Worm (Caenorhabditis elegans) whole organism, young adult: ENCODE results near the gene arf-5.

Source experiments
- C06A6.2 ChIP-seq: fragments of 200-800 bp; sonication (Bioruptor generic); conservative IDR thresholded peaks from 2 replicates; pipeline ENCODE4 v1.3.6; 2022; ENCODE audit warnings: missing genetic modification characterization, missing compliant biosample characterization
- C17E4.6 ChIP-seq: fragments of 200-800 bp; sonication (Bioruptor generic); IDR thresholded peaks from 2 replicates; pipeline ENCODE4 v1.3.6; 2022; ENCODE audit warnings: missing genetic modification reagents, missing genetic modification characterization, missing compliant biosample characterization
- F22D6.2 ChIP-seq: sonication (generic microtip); optimal IDR thresholded peaks from 2 replicates; lab custom pipeline; 2016; ENCODE audit warnings: mild to moderate bottlenecking, missing genetic modification characterization, missing compliant biosample characterization
- F37B4.10 ChIP-seq: fragments of 200-800 bp; sonication (Bioruptor generic); IDR thresholded peaks from 2 replicates; pipeline ENCODE4 v1.3.6; 2022; ENCODE audit warnings: missing genetic modification characterization, missing compliant biosample characterization
- F49E8.2 ChIP-seq: sonication (generic microtip); optimal IDR thresholded peaks from 3 replicates; lab custom pipeline; 2017; ENCODE audit warnings: missing genetic modification characterization, mild to moderate bottlenecking, missing compliant biosample characterization, antibody characterized with exemption, moderate library complexity; ENCODE audit not compliant: insufficient read depth
- F57A8.1 ChIP-seq: fragments of 200-800 bp; sonication (Bioruptor generic); optimal IDR thresholded peaks from 2 replicates; lab custom pipeline; 2018; ENCODE audit warnings: mild to moderate bottlenecking, missing genetic modification characterization, moderate library complexity, missing compliant biosample characterization
- Y53G8AR.9 ChIP-seq: fragments of 200-800 bp; sonication (Bioruptor generic); conservative IDR thresholded peaks from 2 replicates; pipeline ENCODE4 v1.3.6; 2022; ENCODE audit warnings: missing genetic modification reagents, missing genetic modification characterization, missing compliant biosample characterization
- Y56A3A.18 ChIP-seq: fragments of 200-800 bp; sonication (Bioruptor generic); IDR thresholded peaks from 2 replicates; pipeline ENCODE4 v1.3.6; 2022; ENCODE audit warnings: missing genetic modification reagents, missing genetic modification characterization, missing compliant biosample characterization
- Y67H2A.10 ChIP-seq: fragments of 200-800 bp; sonication (Bioruptor generic); conservative IDR thresholded peaks from 2 replicates; pipeline ENCODE4 v1.3.6; 2022; ENCODE audit warnings: missing genetic modification reagents, missing genetic modification characterization, missing compliant biosample characterization
- Y79H2A.3 ChIP-seq: fragments of 200-800 bp; sonication (Bioruptor generic); conservative IDR thresholded peaks from 2 replicates; pipeline ENCODE4 v1.3.6; 2022; ENCODE audit warnings: missing genetic modification reagents, missing genetic modification characterization, missing compliant biosample characterization
- ama-1 ChIP-seq, 3 experiments: fragments of 150-350 bp in 1 of 3; sonication (generic microtip) in 2 of 3; optimal IDR thresholded peaks; 2 replicates each; lab custom pipeline; 2014 to 2018; ENCODE audit warnings: missing biosample characterization in 2 of 3, missing genetic modification characterization in 2 of 3, missing genetic modification reagents in 2 of 3
- aptf-3 ChIP-seq: fragments of 200-800 bp; sonication (Bioruptor generic); IDR thresholded peaks from 2 replicates; pipeline ENCODE4 v1.3.6; 2022; ENCODE audit warnings: missing genetic modification characterization, missing compliant biosample characterization
- bed-2 ChIP-seq: fragments of 200-800 bp; sonication (Bioruptor generic); IDR thresholded peaks from 2 replicates; pipeline ENCODE4 v1.3.6; 2022; ENCODE audit warnings: missing genetic modification reagents, missing genetic modification characterization, missing compliant biosample characterization
- cebp-2 ChIP-seq: fragments of 200-800 bp; sonication (Bioruptor generic); IDR thresholded peaks from 2 replicates; pipeline ENCODE4 v1.3.6; 2022; ENCODE audit warnings: missing genetic modification characterization, missing compliant biosample characterization
- ceh-91 ChIP-seq: fragments of 200-800 bp; sonication (Bioruptor generic); IDR thresholded peaks from 2 replicates; pipeline ENCODE4 v1.3.6; 2022; ENCODE audit warnings: missing genetic modification reagents, missing genetic modification characterization, missing compliant biosample characterization
- dox-1 ChIP-seq: fragments of 200-800 bp; sonication (Bioruptor generic); IDR thresholded peaks from 2 replicates; pipeline ENCODE4 v1.3.6; 2022; ENCODE audit warnings: missing genetic modification reagents, missing genetic modification characterization, missing compliant biosample characterization
- dpl-1 ChIP-seq: fragments of 150-350 bp; optimal IDR thresholded peaks from 2 replicates; lab custom pipeline; 2014; ENCODE audit warnings: missing biosample characterization, missing genetic modification reagents, missing genetic modification characterization
- efl-1 ChIP-seq: fragments of 150-350 bp; optimal IDR thresholded peaks from 2 replicates; lab custom pipeline; 2014; ENCODE audit warnings: missing biosample characterization, missing genetic modification reagents, missing genetic modification characterization
- ets-4 ChIP-seq: fragments of 200-800 bp; sonication (Bioruptor generic); optimal IDR thresholded peaks from 2 replicates; lab custom pipeline; 2018; ENCODE audit warnings: mild to moderate bottlenecking, missing genetic modification characterization, missing compliant biosample characterization
- hlh-12 ChIP-seq: sonication (generic microtip); optimal IDR thresholded peaks from 2 replicates; lab custom pipeline; 2016; ENCODE audit warnings: missing genetic modification characterization, missing compliant biosample characterization
- hmg-1.2 ChIP-seq: fragments of 200-800 bp; sonication (Bioruptor generic); IDR thresholded peaks from 2 replicates; pipeline ENCODE4 v1.3.6; 2022; ENCODE audit warnings: missing genetic modification reagents, missing genetic modification characterization, missing compliant biosample characterization
- hmg-20 ChIP-seq: fragments of 200-800 bp; sonication (Bioruptor generic); IDR thresholded peaks from 2 replicates; pipeline ENCODE4 v1.3.6; 2022; ENCODE audit warnings: missing genetic modification reagents, missing genetic modification characterization, missing compliant biosample characterization
- hrde-1 ChIP-seq: sonication (generic microtip); optimal IDR thresholded peaks from 2 replicates; lab custom pipeline; 2016; ENCODE audit warnings: missing genetic modification characterization, mild to moderate bottlenecking, missing compliant biosample characterization, moderate library complexity, missing genotype, missing genetic modification reagents, borderline replicate concordance
- hsf-1 ChIP-seq: fragments of 200-800 bp; sonication (Bioruptor generic); IDR thresholded peaks from 2 replicates; pipeline ENCODE4 v1.3.6; 2022; ENCODE audit warnings: missing genetic modification reagents, missing genetic modification characterization, missing compliant biosample characterization
- lag-1 ChIP-seq: fragments of 200-800 bp; sonication (Bioruptor generic); IDR thresholded peaks from 2 replicates; pipeline ENCODE4 v1.3.6; 2022; ENCODE audit warnings: missing genetic modification reagents, missing genetic modification characterization, missing compliant biosample characterization
- let-526 ChIP-seq: fragments of 200-800 bp; sonication (Bioruptor generic); IDR thresholded peaks from 2 replicates; pipeline ENCODE4 v1.3.6; 2022; ENCODE audit warnings: missing genetic modification reagents, missing genetic modification characterization, missing compliant biosample characterization
- lin-54 ChIP-seq: fragments of 200-800 bp; sonication (Bioruptor generic); optimal IDR thresholded peaks from 2 replicates; lab custom pipeline; 2018; ENCODE audit warnings: mild to moderate bottlenecking, missing genetic modification characterization, missing compliant biosample characterization
- lsl-1 ChIP-seq: fragments of 200-800 bp; sonication (Bioruptor generic); optimal IDR thresholded peaks from 2 replicates; lab custom pipeline; 2018; ENCODE audit warnings: mild to moderate bottlenecking, missing genetic modification characterization, moderate library complexity, missing compliant biosample characterization
- madf-3 ChIP-seq: fragments of 200-800 bp; sonication (Bioruptor generic); IDR thresholded peaks from 2 replicates; pipeline ENCODE4 v1.3.6; 2022; ENCODE audit warnings: missing genetic modification reagents, missing genetic modification characterization, missing compliant biosample characterization
- madf-8 ChIP-seq: fragments of 200-800 bp; sonication (Bioruptor generic); conservative IDR thresholded peaks from 2 replicates; pipeline ENCODE4 v1.3.6; 2022; ENCODE audit warnings: missing genetic modification reagents, missing genetic modification characterization, missing compliant biosample characterization
- mel-28 ChIP-seq: sonication (generic microtip); optimal IDR thresholded peaks from 2 replicates; lab custom pipeline; 2016; ENCODE audit warnings: borderline replicate concordance, mild to moderate bottlenecking, missing genetic modification characterization, missing compliant biosample characterization
- nhr-120 ChIP-seq: fragments of 200-800 bp; sonication (Bioruptor generic); IDR thresholded peaks from 2 replicates; pipeline ENCODE4 v1.3.6; 2022; ENCODE audit warnings: missing genetic modification characterization, missing compliant biosample characterization
- nhr-27 ChIP-seq: fragments of 200-800 bp; sonication (Bioruptor generic); optimal IDR thresholded peaks from 2 replicates; lab custom pipeline; 2018; ENCODE audit warnings: mild to moderate bottlenecking, missing genetic modification characterization, moderate library complexity, missing compliant biosample characterization
- pbrm-1 ChIP-seq: fragments of 200-800 bp; sonication (Bioruptor generic); IDR thresholded peaks from 2 replicates; pipeline ENCODE4 v1.3.6; 2022; ENCODE audit warnings: missing genetic modification reagents, missing genetic modification characterization, missing compliant biosample characterization
- rpc-1 ChIP-seq, 2 experiments: fragments of 150-350 bp in 1 of 2; sonication (generic microtip) in 1 of 2; optimal IDR thresholded peaks; 2 replicates each; lab custom pipeline; 2014 to 2018; ENCODE audit warnings: missing biosample characterization in 1 of 2, missing genetic modification characterization in 1 of 2, missing genetic modification reagents in 1 of 2, missing genotype in 1 of 2
- snpc-1.3 ChIP-seq: sonication (generic microtip); optimal IDR thresholded peaks from 2 replicates; lab custom pipeline; 2017; ENCODE audit warnings: missing genetic modification characterization, mild to moderate bottlenecking, missing compliant biosample characterization, antibody characterized with exemption, moderate library complexity, missing genotype, missing genetic modification reagents; ENCODE audit not compliant: insufficient read depth
- snpc-3.4 ChIP-seq: sonication (generic microtip); optimal IDR thresholded peaks from 2 replicates; lab custom pipeline; 2017; ENCODE audit warnings: missing genetic modification characterization, mild to moderate bottlenecking, missing compliant biosample characterization, antibody characterized with exemption, moderate library complexity, missing genotype, missing genetic modification reagents
- snpc-4 ChIP-seq, 5 experiments: fragments of 150-350 bp in 1 of 5; sonication (generic microtip) in 4 of 5; optimal IDR thresholded peaks; 2 replicates each; lab custom pipeline; 2014 to 2018; ENCODE audit warnings: missing genetic modification characterization in 5 of 5, missing biosample characterization in 3 of 5, antibody characterized with exemption in 2 of 5, mild to moderate bottlenecking in 2 of 5, missing compliant biosample characterization in 2 of 5, missing genotype in 2 of 5, moderate library complexity in 2 of 5, missing genetic modification reagents in 1 of 5
- somi-1 ChIP-seq: fragments of 200-800 bp; sonication (Bioruptor generic); optimal IDR thresholded peaks from 2 replicates; lab custom pipeline; 2018; ENCODE audit warnings: mild to moderate bottlenecking, missing genetic modification characterization, missing compliant biosample characterization
- tlf-1 ChIP-seq: fragments of 200-800 bp; sonication (Bioruptor generic); optimal IDR thresholded peaks from 2 replicates; lab custom pipeline; 2018; ENCODE audit warnings: mild to moderate bottlenecking, missing genetic modification characterization, missing compliant biosample characterization
- unc-130 ChIP-seq: sonication (generic microtip); optimal IDR thresholded peaks from 2 replicates; lab custom pipeline; 2016; ENCODE audit warnings: missing genetic modification reagents, missing genetic modification characterization, missing compliant biosample characterization
- xnd-1 ChIP-seq: sonication (generic microtip); optimal IDR thresholded peaks from 2 replicates; lab custom pipeline; 2016; ENCODE audit warnings: missing genotype, missing genetic modification reagents, missing genetic modification characterization, missing compliant biosample characterization
- zfh-2 ChIP-seq: fragments of 200-800 bp; sonication (Bioruptor generic); conservative IDR thresholded peaks from 2 replicates; pipeline ENCODE4 v1.3.6; 2022; ENCODE audit warnings: missing genetic modification reagents, missing genetic modification characterization, missing compliant biosample characterization
- ztf-26 ChIP-seq: sonication (generic microtip); optimal IDR thresholded peaks from 2 replicates; lab custom pipeline; 2017; ENCODE audit warnings: missing genetic modification characterization, missing compliant biosample characterization
- ztf-3 ChIP-seq: fragments of 200-800 bp; sonication (Bioruptor generic); optimal IDR thresholded peaks from 2 replicates; lab custom pipeline; 2018; ENCODE audit warnings: mild to moderate bottlenecking, missing genetic modification characterization, missing compliant biosample characterization

Gene arf-5

ce11 chrIV:7958092-7958491 lies 24.2 kb upstream of the arf-5 start (continued):
- TF ChIP-seq dpl-1 (GFP tag; lab: Kevin White, UChicago) (peak; percentile 37), unc-130 (GFP tag; lab: Kevin White, UChicago) (peak; percentile 77), C17E4.6 (GFP tag; lab: Robert Waterston, UW) (0 out of 2 replicates have a peak, but pooled peaks have one; percentile 11), let-526 (GFP tag; lab: Robert Waterston, UW) (no peak), snpc-1.3 (tag; lab: Kevin White, UChicago) (peak; percentile 83), hsf-1 (peak; percentile 97), F49E8.2 (tag; lab: Kevin White, UChicago) (peak; percentile 81), F22D6.2 (no peak), snpc-3.4 (tag; lab: Kevin White, UChicago) (peak; percentile 81), hmg-1.2 (peak; percentile 24; the same call in 1 of the 2 replicates), Y56A3A.18 (GFP tag; lab: Robert Waterston, UW) (no peak), ets-4 (GFP tag; lab: Kevin White, UChicago) (no peak), Y67H2A.10 (GFP tag; lab: Robert Waterston, UW) (no peak), madf-3 (GFP tag; lab: Robert Waterston, UW) (peak; percentile 53; the same call in 1 of the 2 replicates), xnd-1 (tag; lab: Kevin White, UChicago) (peak; percentile 71), efl-1 (peak; percentile 93), lsl-1 (GFP tag; lab: Kevin White, UChicago) (peak; percentile 92), dox-1 (peak; percentile 54), tlf-1 (peak; percentile 61), cebp-2 (GFP tag; lab: Robert Waterston, UW) (no peak), Y53G8AR.9 (no peak), madf-8 (GFP tag; lab: Robert Waterston, UW) (peak; percentile 76), ceh-91 (GFP tag; lab: Robert Waterston, UW) (peak; percentile 84), lin-54 (GFP tag; lab: Kevin White, UChicago) (peak; percentile 52), snpc-4 (GFP tag; optimal IDR thresholded peaks at IDR 0.05; lab: Kevin White, UChicago) (peak; percentile 4), snpc-4 (tag; optimal IDR thresholded peaks at IDR 0.05; lab: Kevin White, UChicago) (peak in 2 of 4 experiments; percentile 44 to 49)

- TF ChIP-seq dox-1 (0 out of 2 replicates have a peak, but pooled peaks have one; percentile 5), bed-2 (no peak), pbrm-1 (GFP tag; lab: Robert Waterston, UW) (peak; percentile 24; the same call in 1 of the 2 replicates), hrde-1 (tag; lab: Kevin White, UChicago) (peak; percentile 89), nhr-120 (GFP tag; lab: Robert Waterston, UW) (no peak), mel-28 (tag; lab: Kevin White, UChicago) (no peak), snpc-3.4 (tag; lab: Kevin White, UChicago) (peak; percentile 67), Y79H2A.3 (no peak), ets-4 (GFP tag; lab: Kevin White, UChicago) (no peak), hmg-20 (GFP tag; lab: Robert Waterston, UW) (no peak), nhr-27 (peak; percentile 83), lag-1 (GFP tag; lab: Robert Waterston, UW) (no peak), dpl-1 (GFP tag; lab: Kevin White, UChicago) (no peak), ztf-26 (tag; lab: Kevin White, UChicago) (no peak), somi-1 (GFP tag; lab: Kevin White, UChicago) (no peak), zfh-2 (GFP tag; lab: Robert Waterston, UW) (no peak), F57A8.1 (GFP tag; lab: Kevin White, UChicago) (no peak), ama-1 (optimal IDR thresholded peaks at IDR 0.05; lab: Kevin White, UChicago) (no peak), ama-1 (GFP tag; optimal IDR thresholded peaks at IDR 0.05; lab: Kevin White, UChicago) (no peak), aptf-3 (GFP tag; lab: Robert Waterston, UW) (no peak), ztf-3 (no peak), rpc-1 (optimal IDR thresholded peaks at IDR 0.05; lab: Kevin White, UChicago) (no peak), rpc-1 (tag; optimal IDR thresholded peaks at IDR 0.05; lab: Kevin White, UChicago) (peak; percentile 4), snpc-4 (GFP tag; optimal IDR thresholded peaks at IDR 0.05; lab: Kevin White, UChicago) (peak; percentile 11), snpc-4 (tag; optimal IDR thresholded peaks at IDR 0.05; lab: Kevin White, UChicago) (peak in 1 of 4 experiments; percentile 47), madf-8 (GFP tag; lab: Robert Waterston, UW) (no peak), hlh-12 (tag; lab: Kevin White, UChicago) (no peak), C06A6.2 (GFP tag; lab: Robert Waterston, UW) (no peak), F37B4.10 (GFP tag; lab: Robert Waterston, UW) (no peak)
Observed at ce11 chrIV:7961889-7962342, 20.4 kb upstream of the arf-5 start.
